Fruit fly (Drosophila melanogaster) whole organism, wandering third instar larva: ENCODE measurements around the gene CG14036.
A peak's percentile ranks its signal among the peaks of the same experiment; 100 is the strongest.

ENCODE experiments used
- Abd-B ChIP-seq: fragments of >200 bp; optimal IDR thresholded peaks from 2 replicates; lab custom pipeline; 2017; ENCODE audit warnings: missing biosample characterization, missing genetic modification characterization
- CG32264 ChIP-seq: fragments of 200-800 bp; sonication (Bioruptor generic); optimal IDR thresholded peaks from 2 replicates; lab custom pipeline; 2016; ENCODE audit warnings: missing biosample characterization, missing genetic modification characterization
- CG9705 ChIP-seq: fragments of 200-800 bp; sonication (Bioruptor generic); optimal IDR thresholded peaks from 2 replicates; lab custom pipeline; 2018; ENCODE audit warnings: missing biosample characterization, mild to moderate bottlenecking, missing genetic modification characterization
- CrebA ChIP-seq: fragments of 200-800 bp; sonication (Bioruptor generic); optimal IDR thresholded peaks from 2 replicates; lab custom pipeline; 2016; ENCODE audit warnings: missing biosample characterization, mild to moderate bottlenecking, missing genetic modification characterization, borderline replicate concordance
- Dfd ChIP-seq: fragments of >200 bp; optimal IDR thresholded peaks from 2 replicates; lab custom pipeline; 2017; ENCODE audit warnings: missing biosample characterization, missing genetic modification characterization
- Dif ChIP-seq: fragments of 200-275, 200-300 bp; sonication (Bioruptor generic); optimal IDR thresholded peaks from 2 replicates; lab custom pipeline; 2018; ENCODE audit warnings: missing biosample characterization, missing genetic modification characterization; ENCODE audit not compliant: partially characterized antibody
- GATAd ChIP-seq: sonication (Bioruptor generic); optimal IDR thresholded peaks from 2 replicates; lab custom pipeline; 2016; ENCODE audit warnings: missing biosample characterization, missing genetic modification characterization
- HLH106 ChIP-seq: fragments of 200-800 bp; optimal IDR thresholded peaks from 3 replicates; lab custom pipeline; 2019; ENCODE audit warnings: missing biosample characterization, mild to moderate bottlenecking, missing genetic modification characterization, moderate library complexity
- Hnf4 ChIP-seq: fragments of 200-800 bp; sonication (Bioruptor generic); optimal IDR thresholded peaks from 2 replicates; lab custom pipeline; 2016; ENCODE audit warnings: missing biosample characterization, mild to moderate bottlenecking, missing genetic modification characterization
- Hr78 ChIP-seq: fragments of >200 bp; optimal IDR thresholded peaks from 2 replicates; lab custom pipeline; 2017; ENCODE audit warnings: missing biosample characterization, missing genetic modification characterization
- Hr83 ChIP-seq: fragments of 200-300 bp; sonication (Bioruptor generic); optimal IDR thresholded peaks from 2 replicates; lab custom pipeline; 2016; ENCODE audit warnings: missing biosample characterization, mild to moderate bottlenecking, missing genetic modification characterization, moderate library complexity; ENCODE audit not compliant: poor library complexity, severe bottlenecking
- Jra ChIP-seq: sonication (Bioruptor generic); optimal IDR thresholded peaks from 2 replicates; lab custom pipeline; 2016; ENCODE audit warnings: missing biosample characterization, missing genetic modification characterization
- Mio ChIP-seq: sonication (Bioruptor generic); optimal IDR thresholded peaks from 2 replicates; lab custom pipeline; 2016; ENCODE audit warnings: missing biosample characterization, missing genetic modification characterization
- Myc ChIP-seq: fragments of >200 bp; optimal IDR thresholded peaks from 2 replicates; lab custom pipeline; 2017
- N ChIP-seq: fragments of >200 bp; optimal IDR thresholded peaks from 2 replicates; lab custom pipeline; 2018; ENCODE audit warnings: missing biosample characterization, missing external identifiers, missing genetic modification characterization
- OdsH ChIP-seq: fragments of 200-800 bp; sonication (Bioruptor generic); optimal IDR thresholded peaks from 2 replicates; lab custom pipeline; 2016; ENCODE audit warnings: missing biosample characterization, mild to moderate bottlenecking, missing genetic modification characterization
- Rel ChIP-seq, 2 experiments: fragments of 200-800 bp; sonication (Bioruptor generic) in 1 of 2; optimal IDR thresholded peaks; 2 replicates in 1 of 2; 3 replicates in 1 of 2; lab custom pipeline; 2016 to 2019; ENCODE audit warnings: mild to moderate bottlenecking in 2 of 2, missing biosample characterization in 2 of 2, missing genetic modification characterization in 2 of 2, moderate library complexity in 1 of 2
- Sp1 ChIP-seq: fragments of 200-800 bp; sonication (Bioruptor generic); optimal IDR thresholded peaks from 3 replicates; lab custom pipeline; 2019; ENCODE audit warnings: missing biosample characterization, mild to moderate bottlenecking, missing genetic modification characterization, moderate library complexity
- Vsx2 ChIP-seq: fragments of 200-300, 225-300 bp; sonication (Bioruptor generic); optimal IDR thresholded peaks from 2 replicates; lab custom pipeline; 2018; ENCODE audit warnings: missing biosample characterization, missing genetic modification characterization; ENCODE audit not compliant: partially characterized antibody
- br ChIP-seq: fragments of 200-800 bp; sonication (Bioruptor generic); optimal IDR thresholded peaks from 2 replicates; lab custom pipeline; 2016; ENCODE audit warnings: missing biosample characterization, missing genetic modification characterization
- brk ChIP-seq: fragments of 200-800 bp; sonication (Bioruptor generic); optimal IDR thresholded peaks from 2 replicates; lab custom pipeline; 2016; ENCODE audit warnings: missing biosample characterization, mild to moderate bottlenecking, missing genetic modification characterization
- dl ChIP-seq, 2 experiments: fragments of 175-275, 200-275 bp in 1 of 2; fragments of 200-275 bp in 1 of 2; sonication (Bioruptor generic); optimal IDR thresholded peaks; lab custom pipeline; 2018; ENCODE audit warnings: mild to moderate bottlenecking in 2 of 2, missing biosample characterization in 2 of 2, missing genetic modification characterization in 2 of 2, moderate library complexity in 2 of 2; ENCODE audit not compliant: partially characterized antibody in 2 of 2, insufficient read depth in 1 of 2
- dmrt93B ChIP-seq: fragments of 200-800 bp; sonication (Bioruptor generic); optimal IDR thresholded peaks from 2 replicates; lab custom pipeline; 2018; ENCODE audit warnings: missing biosample characterization, mild to moderate bottlenecking, missing genetic modification characterization
- dsf ChIP-seq: sonication (Bioruptor generic); optimal IDR thresholded peaks from 2 replicates; lab custom pipeline; 2016; ENCODE audit warnings: missing biosample characterization, missing genetic modification characterization, borderline replicate concordance
- ey ChIP-seq: fragments of 200-800 bp; sonication (Bioruptor generic); optimal IDR thresholded peaks from 2 replicates; lab custom pipeline; 2016; ENCODE audit warnings: missing biosample characterization, missing genetic modification characterization
- foxo ChIP-seq, 2 experiments: fragments of 200-800 bp; sonication (Bioruptor generic); optimal IDR thresholded peaks; 2 replicates in 1 of 2; 3 replicates in 1 of 2; lab custom pipeline; 2016 to 2017; ENCODE audit warnings: missing biosample characterization in 2 of 2, missing genetic modification characterization in 2 of 2
- fru ChIP-seq: fragments of 200-800 bp; sonication (Bioruptor generic); optimal IDR thresholded peaks from 3 replicates; lab custom pipeline; 2016; ENCODE audit warnings: missing biosample characterization, mild to moderate bottlenecking, missing genetic modification characterization
- h ChIP-seq: fragments of 200-800 bp; sonication (Bioruptor generic); optimal IDR thresholded peaks from 3 replicates; lab custom pipeline; 2016; ENCODE audit warnings: missing biosample characterization, mild to moderate bottlenecking, missing genetic modification characterization
- jim ChIP-seq: fragments of 175-275, 200-325 bp; sonication (Bioruptor generic); optimal IDR thresholded peaks from 2 replicates; lab custom pipeline; 2016; ENCODE audit warnings: missing biosample characterization, mild to moderate bottlenecking, missing genetic modification characterization
- lola ChIP-seq: fragments of >200 bp; optimal IDR thresholded peaks from 2 replicates; lab custom pipeline; 2017; ENCODE audit warnings: missing biosample characterization, missing genetic modification characterization
- pan ChIP-seq: fragments of >200 bp; optimal IDR thresholded peaks from 2 replicates; lab custom pipeline; 2017
- psq ChIP-seq: fragments of 200-800 bp; sonication (Bioruptor generic); optimal IDR thresholded peaks from 3 replicates; lab custom pipeline; 2017; ENCODE audit warnings: missing biosample characterization, mild to moderate bottlenecking, missing genetic modification characterization, moderate library complexity
- rgr ChIP-seq: fragments of 200-800 bp; sonication (Bioruptor generic); optimal IDR thresholded peaks from 3 replicates; lab custom pipeline; 2016; ENCODE audit warnings: missing biosample characterization, mild to moderate bottlenecking, missing genetic modification characterization
- sage ChIP-seq: fragments of 200-800 bp; sonication (Bioruptor generic); optimal IDR thresholded peaks from 2 replicates; lab custom pipeline; 2016; ENCODE audit warnings: missing biosample characterization, mild to moderate bottlenecking, missing genetic modification characterization
- sv ChIP-seq: fragments of 200-800 bp; sonication (Bioruptor generic); optimal IDR thresholded peaks from 3 replicates; lab custom pipeline; 2016; ENCODE audit warnings: missing biosample characterization, missing genetic modification characterization
- tai ChIP-seq: sonication (Bioruptor generic); optimal IDR thresholded peaks from 2 replicates; lab custom pipeline; 2016; ENCODE audit warnings: missing biosample characterization, missing genetic modification characterization
- usp ChIP-seq: fragments of >200 bp; optimal IDR thresholded peaks from 2 replicates; lab custom pipeline; 2017; ENCODE audit warnings: missing biosample characterization, missing genetic modification characterization

Gene CG14036

dm6 chr2L:5090352-5090751 lies 35.5 kb upstream of the CG14036 start:
- TF ChIP-seq ey (GFP tag; lab: Kevin White, UChicago) (no peak), sage (GFP tag; lab: Kevin White, UChicago) (no peak), br (no peak), Mio (GFP tag; lab: Kevin White, UChicago) (no peak)

- TF ChIP-seq N (GFP tag; lab: Kevin White, UChicago) (no peak), CrebA (GFP tag; lab: Kevin White, UChicago) (no peak), h (GFP tag; lab: Kevin White, UChicago) (no peak), tai (no peak), Jra (GFP tag; lab: Kevin White, UChicago) (no peak), lola (GFP tag; lab: Kevin White, UChicago) (no peak), usp (GFP tag; lab: Kevin White, UChicago) (no peak), Vsx2 (no peak), ey (GFP tag; lab: Kevin White, UChicago) (no peak), Mio (GFP tag; lab: Kevin White, UChicago) (no peak), dsf (GFP tag; lab: Kevin White, UChicago) (no peak), OdsH (GFP tag; lab: Kevin White, UChicago) (no peak), psq (GFP tag; lab: Kevin White, UChicago) (no peak), pan (lab: Kevin White, UChicago) (no peak), foxo (GFP tag; optimal IDR thresholded peaks at IDR 0.05; lab: Kevin White, UChicago) (no peak), dmrt93B (GFP tag; lab: Kevin White, UChicago) (no peak), Myc (lab: Kevin White, UChicago) (no peak), rgr (GFP tag; lab: Kevin White, UChicago) (no peak), dl (GFP tag; optimal IDR thresholded peaks at IDR 0.05; lab: Kevin White, UChicago; ENCODE audit: insufficient read depth in 1 of 2, partially characterized antibody in 2 of 2) (no peak)
- TF ChIP-seq, all 38 proteins: peak for 0
These were observed 34.8 kb upstream of the CG14036 start for dm6 chr2L:5089642-5090041.

DNA sequence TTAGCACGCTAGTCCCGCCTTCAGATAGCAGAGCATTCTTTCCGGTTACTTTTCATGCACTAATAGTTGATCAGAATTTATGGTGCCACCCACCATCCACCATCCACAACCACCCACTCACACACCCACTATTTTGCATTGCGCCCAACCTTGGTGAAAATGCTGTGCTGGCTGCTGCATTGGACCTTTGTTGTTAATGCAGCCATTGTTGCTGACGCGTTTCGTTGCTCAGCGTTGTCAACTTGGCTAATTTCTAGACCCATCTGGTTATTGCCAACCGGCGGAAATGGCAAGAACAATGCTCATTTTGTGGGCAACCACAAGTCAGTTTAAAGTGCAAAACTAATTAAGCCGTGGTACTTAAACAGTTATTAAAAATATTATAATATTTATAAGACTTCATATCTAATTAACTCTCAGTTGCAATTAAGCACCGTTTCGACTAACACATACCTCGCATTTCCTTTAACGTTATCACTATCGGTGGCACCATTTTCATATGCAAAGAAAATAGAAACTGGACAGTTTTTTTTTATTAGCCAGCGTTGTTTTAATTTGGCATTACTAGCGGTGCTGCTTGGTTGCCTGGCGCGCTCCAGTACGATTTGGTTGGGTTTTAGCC lies 33.9 kb upstream of the CG14036 start:
- TF ChIP-seq Vsx2 = no peak
- no peak for TF ChIP-seq psq (GFP tag; lab: Kevin White, UChicago)
- TF ChIP-seq usp (GFP tag; lab: Kevin White, UChicago) = no peak
- TF ChIP-seq fru (GFP tag; lab: Kevin White, UChicago) = no peak
- no peak for TF ChIP-seq HLH106 (tag; lab: Kevin White, UChicago)
- TF ChIP-seq foxo (GFP tag; optimal IDR thresholded peaks at IDR 0.05; lab: Kevin White, UChicago) = no peak
- no peak for TF ChIP-seq dmrt93B (GFP tag; lab: Kevin White, UChicago)
- no peak for TF ChIP-seq dl (GFP tag; optimal IDR thresholded peaks at IDR 0.05; lab: Kevin White, UChicago; ENCODE audit: insufficient read depth in 1 of 2, partially characterized antibody in 2 of 2)
- TF ChIP-seq Rel (GFP tag; optimal IDR thresholded peaks at IDR 0.05; lab: Kevin White, UChicago) = no peak
- TF ChIP-seq Rel (tag; optimal IDR thresholded peaks at IDR 0.05; lab: Kevin White, UChicago) = no peak
- no peak for TF ChIP-seq Sp1 (GFP tag; lab: Kevin White, UChicago)
- no peak for TF ChIP-seq jim (GFP tag; lab: Kevin White, UChicago)
- TF ChIP-seq, all 38 proteins: peak for 0

- TF ChIP-seq Rel (GFP tag; optimal IDR thresholded peaks at IDR 0.05; lab: Kevin White, UChicago) (no peak), Rel (tag; optimal IDR thresholded peaks at IDR 0.05; lab: Kevin White, UChicago) (no peak), dl (GFP tag; optimal IDR thresholded peaks at IDR 0.05; lab: Kevin White, UChicago; ENCODE audit: insufficient read depth in 1 of 2, partially characterized antibody in 2 of 2) (no peak), Abd-B (GFP tag; lab: Kevin White, UChicago) (no peak), jim (GFP tag; lab: Kevin White, UChicago) (no peak), fru (GFP tag; lab: Kevin White, UChicago) (peak; percentile 75), Hr78 (no peak), lola (GFP tag; lab: Kevin White, UChicago) (no peak), CG32264 (GFP tag; lab: Kevin White, UChicago) (peak; percentile 47), tai (peak; percentile 74), CrebA (GFP tag; lab: Kevin White, UChicago) (peak; percentile 20), rgr (GFP tag; lab: Kevin White, UChicago) (peak; percentile 74), Dfd (GFP tag; lab: Kevin White, UChicago) (no peak), pan (lab: Kevin White, UChicago) (no peak), psq (GFP tag; lab: Kevin White, UChicago) (peak; percentile 70), N (GFP tag; lab: Kevin White, UChicago) (no peak), Sp1 (GFP tag; lab: Kevin White, UChicago) (peak; percentile 76), OdsH (GFP tag; lab: Kevin White, UChicago) (peak; percentile 75), sv (GFP tag; lab: Kevin White, UChicago) (peak; percentile 68), Hr83 (GFP tag; lab: Kevin White, UChicago) (no peak), sage (GFP tag; lab: Kevin White, UChicago) (peak; percentile 46), h (GFP tag; lab: Kevin White, UChicago) (peak; percentile 80), Hnf4 (GFP tag; lab: Kevin White, UChicago) (peak; percentile 49), foxo (GFP tag; optimal IDR thresholded peaks at IDR 0.05; lab: Kevin White, UChicago) (peak in 1 of 2 experiments; percentile 81), Mio (GFP tag; lab: Kevin White, UChicago) (no peak), brk (peak; percentile 41), Jra (GFP tag; lab: Kevin White, UChicago) (peak; percentile 48), CG9705 (peak; percentile 29), GATAd (GFP tag; lab: Kevin White, UChicago) (no peak), usp (GFP tag; lab: Kevin White, UChicago) (no peak), HLH106 (tag; lab: Kevin White, UChicago) (peak; percentile 68), Dif (GFP tag; lab: Kevin White, UChicago) (no peak)
These were observed 32.2 kb upstream of the CG14036 start for dm6 chr2L:5086905-5087522.
